Worm (Caenorhabditis elegans) whole organism, midembryonic: ENCODE measurements around the gene Y67D8B.3.

ENCODE experiments used
- T22C8.4 ChIP-seq: fragments of 200-800 bp; sonication (Bioruptor generic); IDR thresholded peaks from 2 replicates; pipeline ENCODE4 v1.3.6; 2022; ENCODE audit warnings: missing genetic modification characterization, missing compliant biosample characterization
- flt-1 ChIP-seq: fragments of 200-800 bp; sonication (Bioruptor generic); IDR thresholded peaks from 2 replicates; pipeline ENCODE4 v1.3.6; 2022; ENCODE audit warnings: missing genetic modification characterization, missing compliant biosample characterization
- med-1 ChIP-seq: sonication (generic microtip); optimal IDR thresholded peaks from 2 replicates; lab custom pipeline; 2017; ENCODE audit warnings: missing genetic modification characterization, mild to moderate bottlenecking, missing compliant biosample characterization, antibody characterized with exemption, missing genetic modification reagents; ENCODE audit not compliant: insufficient read depth
- ref-1 ChIP-seq: fragments of 200-800 bp; sonication (Bioruptor generic); conservative IDR thresholded peaks from 2 replicates; pipeline ENCODE4 v1.3.6; 2022; ENCODE audit warnings: missing genetic modification reagents, missing genetic modification characterization, missing compliant biosample characterization
- tab-1 ChIP-seq: fragments of 200-800 bp; sonication (Bioruptor generic); IDR thresholded peaks from 2 replicates; pipeline ENCODE4 v1.3.6; 2022; ENCODE audit warnings: missing genetic modification characterization, missing compliant biosample characterization
- ztf-23 ChIP-seq: fragments of 200-800 bp; sonication (Bioruptor generic); IDR thresholded peaks from 2 replicates; pipeline ENCODE4 v1.3.6; 2022; ENCODE audit warnings: missing genetic modification reagents, missing genetic modification characterization, missing compliant biosample characterization
- ztf-29 ChIP-seq: fragments of 200-800 bp; sonication (Bioruptor generic); IDR thresholded peaks from 2 replicates; pipeline ENCODE4 v1.3.6; 2022; ENCODE audit warnings: missing genetic modification reagents, missing genetic modification characterization, missing compliant biosample characterization

DNA sequence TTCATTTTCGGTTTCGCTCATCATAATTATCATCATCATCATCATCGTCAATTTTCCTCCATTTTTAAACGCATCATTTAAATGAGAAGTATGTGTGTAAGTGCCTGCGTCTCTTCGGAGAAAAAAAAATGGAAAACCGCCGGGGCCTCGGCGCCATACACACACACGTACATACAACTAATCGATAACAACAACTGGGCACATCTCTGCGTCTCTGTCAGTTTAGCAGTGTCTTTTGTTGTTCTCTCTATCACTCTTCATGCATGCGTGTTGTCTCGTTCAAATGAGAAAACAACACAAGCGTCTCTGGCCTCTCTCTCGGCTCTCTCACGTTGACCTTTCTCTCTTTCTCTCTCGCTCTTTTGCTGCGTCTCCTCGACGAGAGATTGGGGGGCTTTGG, 41.2 kb downstream of the Y67D8B.3 start:
- TF ChIP-seq tab-1 (GFP tag; lab: Robert Waterston, UW) = no peak
- TF ChIP-seq flt-1 (GFP tag; lab: Robert Waterston, UW) = no peak
- no peak for TF ChIP-seq med-1 (GFP tag; lab: Kevin White, UChicago)
- no peak for TF ChIP-seq ztf-29 (GFP tag; lab: Robert Waterston, UW)
- TF ChIP-seq T22C8.4 (GFP tag; lab: Robert Waterston, UW) = peak; percentile 96
- TF ChIP-seq ref-1 (GFP tag; lab: Robert Waterston, UW) = no peak
- no peak for TF ChIP-seq ztf-23 (GFP tag; lab: Robert Waterston, UW)
